Worm (Caenorhabditis elegans): ENCODE measurements around the gene ser-1.

ser-1 gene

DNA sequence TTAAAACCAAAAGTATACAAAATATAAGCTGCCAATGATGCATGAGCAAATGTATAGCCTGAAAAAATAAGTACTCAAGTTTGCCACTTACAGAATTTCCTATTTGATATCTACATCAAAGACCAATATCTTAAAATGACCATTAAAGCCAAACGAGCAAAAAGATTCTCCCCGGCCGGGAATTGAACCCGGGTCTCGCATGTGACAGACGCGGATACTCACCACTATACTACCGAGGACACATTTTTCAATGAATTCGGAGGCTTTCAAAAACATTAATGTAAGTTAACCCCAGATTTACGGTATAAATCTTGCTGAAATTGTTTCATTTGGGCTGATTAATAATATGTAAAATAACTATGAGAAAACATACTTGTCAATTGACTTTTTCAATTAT lies 38.6 kb downstream of the ser-1 start:
- no peak for TF ChIP-seq nhr-41 (GFP tag; IDR thresholded peaks at IDR 0.05)
- TF ChIP-seq tra-1 (GFP tag; IDR thresholded peaks at IDR 0.05), result 0 out of 2 replicates have a peak, but pooled peaks have one; percentile 29
- peak; percentile 41; the same call in 1 of the 2 replicates for TF ChIP-seq vab-7 (GFP tag; IDR thresholded peaks at IDR 0.05)
- no peak for TF ChIP-seq mxl-2 (GFP tag; conservative IDR thresholded peaks at IDR 0.05)
- peak in 1 of 2 experiments; percentile 29 for TF ChIP-seq daf-16 (GFP tag; optimal IDR thresholded peaks at IDR 0.05)
- no peak for TF ChIP-seq daf-16 (tag; optimal IDR thresholded peaks at IDR 0.05)
- TF ChIP-seq dmd-6 (GFP tag; IDR thresholded peaks at IDR 0.05), result peak; percentile 11; the same call in 1 of the 2 replicates
- TF ChIP-seq nhr-48 (tag; optimal IDR thresholded peaks at IDR 0.05), result no peak
- TF ChIP-seq dve-1 (tag; optimal IDR thresholded peaks at IDR 0.05; ENCODE audit: insufficient read depth), result peak; percentile 5
- peak; percentile 70 for TF ChIP-seq lim-7 (GFP tag; IDR thresholded peaks at IDR 0.05)
- TF ChIP-seq zag-1 (tag; optimal IDR thresholded peaks at IDR 0.05), result no peak
- TF ChIP-seq madf-5 (GFP tag; IDR thresholded peaks at IDR 0.05), result no peak
- no peak for TF ChIP-seq zip-2 (tag; optimal IDR thresholded peaks at IDR 0.05)
- TF ChIP-seq set-16 (GFP tag; IDR thresholded peaks at IDR 0.05), result no peak
- TF ChIP-seq hlh-11 (tag; optimal IDR thresholded peaks at IDR 0.05), result no peak
- TF ChIP-seq zfp-2 (tag; optimal IDR thresholded peaks at IDR 0.05), result no peak
- no peak for TF ChIP-seq mep-1 (tag; optimal IDR thresholded peaks at IDR 0.05)
- TF ChIP-seq nhr-76 (tag; optimal IDR thresholded peaks at IDR 0.05), result no peak
- TF ChIP-seq dmd-9 (GFP tag; IDR thresholded peaks at IDR 0.05), result no peak
- TF ChIP-seq F10B5.3 (tag; optimal IDR thresholded peaks at IDR 0.05), result no peak
- peak; percentile 45 for TF ChIP-seq mes-2 (tag; optimal IDR thresholded peaks at IDR 0.05; ENCODE audit: poor library complexity, severe bottlenecking)
- no peak for TF ChIP-seq nhr-237 (tag; optimal IDR thresholded peaks at IDR 0.05)
- TF ChIP-seq daf-12 (tag; optimal IDR thresholded peaks at IDR 0.05), result no peak
- TF ChIP-seq ceh-44 (GFP tag; IDR thresholded peaks at IDR 0.05), result 0 out of 2 replicates have a peak, but pooled peaks have one; percentile 8
- TF ChIP-seq egl-43 (GFP tag; IDR thresholded peaks at IDR 0.05), result peak; percentile 58
- TF ChIP-seq hif-1 (tag; optimal IDR thresholded peaks at IDR 0.05), result no peak
- TF ChIP-seq egl-27 (tag; optimal IDR thresholded peaks at IDR 0.05), result no peak
- TF ChIP-seq pha-4 (GFP tag; IDR thresholded peaks at IDR 0.05), result peak; percentile 16; the same call in 1 of the 2 replicates
- TF ChIP-seq pha-4 (tag; optimal IDR thresholded peaks at IDR 0.05), result no peak
- no peak for TF ChIP-seq zfp-3 (GFP tag; conservative IDR thresholded peaks at IDR 0.05)
- no peak for TF ChIP-seq rbr-2 (tag; optimal IDR thresholded peaks at IDR 0.05)
- TF ChIP-seq ZK337.2 (GFP tag; IDR thresholded peaks at IDR 0.05), result no peak
- no peak for TF ChIP-seq lin-15B (tag; optimal IDR thresholded peaks at IDR 0.05)
- 0 out of 2 replicates have a peak, but pooled peaks have one; percentile 38 for TF ChIP-seq dmd-8 (GFP tag; IDR thresholded peaks at IDR 0.05)
- peak; percentile 66 for TF ChIP-seq hlh-30 (tag; optimal IDR thresholded peaks at IDR 0.05; ENCODE audit: insufficient read depth)
- 0 out of 2 replicates have a peak, but pooled peaks have one; percentile 8 for TF ChIP-seq ceh-20 (GFP tag; IDR thresholded peaks at IDR 0.05)
- TF ChIP-seq F26F4.8 (GFP tag; conservative IDR thresholded peaks at IDR 0.05), result 0 out of 2 replicates have a peak, but pooled peaks have one; percentile 46
- no peak for TF ChIP-seq attf-4 (tag; optimal IDR thresholded peaks at IDR 0.05)
- TF ChIP-seq unc-39 (tag; optimal IDR thresholded peaks at IDR 0.05), result no peak
- no peak for TF ChIP-seq spr-1 (tag; optimal IDR thresholded peaks at IDR 0.05)
- no peak for TF ChIP-seq hmg-1.1 (GFP tag; IDR thresholded peaks at IDR 0.05)
- TF ChIP-seq F44E2.7 (GFP tag; IDR thresholded peaks at IDR 0.05), result no peak
- TF ChIP-seq fkh-10 (GFP tag; optimal IDR thresholded peaks at IDR 0.05), result no peak
- no peak for TF ChIP-seq gei-8 (GFP tag; optimal IDR thresholded peaks at IDR 0.05)
- TF ChIP-seq ces-1 (GFP tag; optimal IDR thresholded peaks at IDR 0.05), result no peak
- 0 out of 2 replicates have a peak, but pooled peaks have one; percentile 13 for TF ChIP-seq mdt-29 (GFP tag; IDR thresholded peaks at IDR 0.05)
- TF ChIP-seq madf-9 (GFP tag; conservative IDR thresholded peaks at IDR 0.05), result peak; percentile 32; the same call in 1 of the 2 replicates
- peak; percentile 5; the same call in 1 of the 2 replicates for TF ChIP-seq lin-38 (GFP tag; IDR thresholded peaks at IDR 0.05)
- TF ChIP-seq cey-2 (tag; optimal IDR thresholded peaks at IDR 0.05; ENCODE audit: borderline replicate concordance, insufficient read depth), result no peak
- TF ChIP-seq arid-1 (GFP tag; conservative IDR thresholded peaks at IDR 0.05), result 0 out of 2 replicates have a peak, but pooled peaks have one; percentile 12

All from whole organism, L4 larva.